Fruit fly (Drosophila melanogaster): ENCODE results near the gene Act5C.
A peak's percentile ranks its signal among the peaks of the same experiment; 100 is the strongest.

Act5C gene

DNA sequence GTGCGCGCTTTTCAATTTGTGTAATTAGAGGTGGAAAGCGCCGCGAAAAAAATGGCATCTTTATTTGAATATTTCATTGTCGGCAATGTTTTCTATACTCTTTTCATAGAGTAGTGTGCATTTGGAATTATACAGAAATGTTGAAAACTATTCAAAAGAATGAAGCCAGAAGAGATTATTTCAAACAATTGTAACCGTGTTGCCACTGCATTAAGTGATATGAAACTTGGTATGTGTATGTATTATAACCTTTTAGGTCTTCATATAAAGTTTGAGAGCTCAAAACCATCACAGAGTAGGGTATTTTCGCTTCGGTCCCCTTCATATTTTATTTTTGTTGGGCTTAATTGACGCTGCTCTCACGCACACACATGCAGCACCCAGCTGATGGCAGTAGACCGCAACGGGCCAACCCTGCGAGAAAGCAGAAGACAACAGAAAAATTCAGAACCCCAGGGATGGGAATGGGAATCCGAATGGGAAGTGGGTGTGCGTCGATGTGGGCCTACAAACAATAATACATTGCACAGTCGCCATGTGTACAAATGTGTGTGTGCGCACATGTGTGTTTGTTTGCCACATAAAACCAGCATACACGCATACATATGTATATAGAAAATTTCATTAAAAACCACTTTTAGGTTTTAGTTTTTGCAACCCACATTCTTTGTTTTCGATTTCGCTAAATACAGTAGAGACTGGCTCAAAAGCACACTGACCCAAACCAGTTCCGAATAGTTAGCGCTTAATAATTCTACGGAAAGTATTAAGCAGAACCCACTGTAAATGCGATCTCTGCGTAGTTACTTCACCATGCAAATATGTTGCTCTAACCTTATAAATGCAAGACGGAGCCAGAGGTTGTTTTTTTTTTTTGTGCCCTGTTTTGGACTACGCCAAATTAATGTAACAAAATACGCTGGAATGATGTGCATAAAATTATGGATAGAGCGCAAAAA is 5.9 kb upstream of the Act5C start (continued):
- TF ChIP-seq CG16863 (GFP tag; optimal IDR thresholded peaks at IDR 0.05): no peak
- TF ChIP-seq mam (GFP tag; optimal IDR thresholded peaks at IDR 0.05): no peak
- TF ChIP-seq Hr51 (GFP tag; optimal IDR thresholded peaks at IDR 0.05): no peak
- no peak for TF ChIP-seq cas (GFP tag; IDR thresholded peaks at IDR 0.05)
- peak; percentile 31 for TF ChIP-seq CG12769 (tag; optimal IDR thresholded peaks at IDR 0.05)
- peak; percentile 19 for TF ChIP-seq nmo (GFP tag; optimal IDR thresholded peaks at IDR 0.05)
- no peak for TF ChIP-seq CTCF (GFP tag; optimal IDR thresholded peaks at IDR 0.05)
- no peak for TF ChIP-seq Trl (optimal IDR thresholded peaks at IDR 0.05)
- no peak for TF ChIP-seq Trl (GFP tag; optimal IDR thresholded peaks at IDR 0.05)
- no peak for TF ChIP-seq CG17802 (tag; optimal IDR thresholded peaks at IDR 0.05)
- no peak for TF ChIP-seq danr (GFP tag; IDR thresholded peaks at IDR 0.05)
- no peak for TF ChIP-seq CG8478 (optimal IDR thresholded peaks at IDR 0.05)
- no peak for TF ChIP-seq ind (GFP tag; optimal IDR thresholded peaks at IDR 0.05)
- TF ChIP-seq CG4707 (GFP tag; optimal IDR thresholded peaks at IDR 0.05): no peak
- no peak for TF ChIP-seq ac (GFP tag; optimal IDR thresholded peaks at IDR 0.05)
- TF ChIP-seq repo (GFP tag; optimal IDR thresholded peaks at IDR 0.05): peak; percentile 15
- no peak for TF ChIP-seq CG6254 (GFP tag; optimal IDR thresholded peaks at IDR 0.05)
- no peak for TF ChIP-seq Elba2 (GFP tag; optimal IDR thresholded peaks at IDR 0.05)
- TF ChIP-seq maf-S (GFP tag; optimal IDR thresholded peaks at IDR 0.05): no peak
- TF ChIP-seq HHEX (GFP tag; optimal IDR thresholded peaks at IDR 0.05): no peak
- no peak for TF ChIP-seq CG9215 (GFP tag; IDR thresholded peaks at IDR 0.05)
- no peak for TF ChIP-seq peb (GFP tag; IDR thresholded peaks at IDR 0.05)
- no peak for TF ChIP-seq kay (GFP tag; optimal IDR thresholded peaks at IDR 0.05)
- no peak for TF ChIP-seq tx (GFP tag; optimal IDR thresholded peaks at IDR 0.05)
- TF ChIP-seq chm (GFP tag; IDR thresholded peaks at IDR 0.05): no peak
- TF ChIP-seq CG2889 (GFP tag; IDR thresholded peaks at IDR 0.05): no peak
- no peak for TF ChIP-seq CG30431 (GFP tag; optimal IDR thresholded peaks at IDR 0.05)
- TF ChIP-seq Sry-δ (GFP tag; optimal IDR thresholded peaks at IDR 0.05): no peak
- no peak for TF ChIP-seq GATAe (GFP tag; conservative IDR thresholded peaks at IDR 0.05)
- no peak for TF ChIP-seq Dbx (GFP tag; IDR thresholded peaks at IDR 0.05)
- no peak for TF ChIP-seq ERR (GFP tag; optimal IDR thresholded peaks at IDR 0.05)
- TF ChIP-seq CG15601 (tag; optimal IDR thresholded peaks at IDR 0.05): no peak
- TF ChIP-seq slbo (GFP tag; IDR thresholded peaks at IDR 0.05): peak; percentile 45; the same call in 1 of the 2 replicates
- TF ChIP-seq h (optimal IDR thresholded peaks at IDR 0.05): no peak
- no peak for TF ChIP-seq Myb (GFP tag; optimal IDR thresholded peaks at IDR 0.05)
- no peak for TF ChIP-seq Atf-2 (GFP tag; optimal IDR thresholded peaks at IDR 0.05)
- TF ChIP-seq Deaf1 (tag; optimal IDR thresholded peaks at IDR 0.05): no peak
- TF ChIP-seq croc (GFP tag; conservative IDR thresholded peaks at IDR 0.05): no peak
- TF ChIP-seq lola (GFP tag; optimal IDR thresholded peaks at IDR 0.05): no peak
- TF ChIP-seq tna (GFP tag; IDR thresholded peaks at IDR 0.05; ENCODE audit: partially characterized antibody): no peak
- TF ChIP-seq NC2β (GFP tag; optimal IDR thresholded peaks at IDR 0.05): no peak
- peak; percentile 15 for TF ChIP-seq CG2678 (tag; optimal IDR thresholded peaks at IDR 0.05)
- TF ChIP-seq twi (tag; optimal IDR thresholded peaks at IDR 0.05): peak; percentile 83
- no peak for TF ChIP-seq CG13624 (GFP tag; optimal IDR thresholded peaks at IDR 0.05)
- no peak for TF ChIP-seq az2 (GFP tag; optimal IDR thresholded peaks at IDR 0.05)
- no peak for TF ChIP-seq rib (GFP tag; IDR thresholded peaks at IDR 0.05)
- TF ChIP-seq CG8359 (GFP tag; optimal IDR thresholded peaks at IDR 0.05; ENCODE audit: borderline replicate concordance): no peak
- no peak for TF ChIP-seq Bdp1 (GFP tag; optimal IDR thresholded peaks at IDR 0.05)
- TF ChIP-seq CG4282 (GFP tag; optimal IDR thresholded peaks at IDR 0.05): no peak
- TF ChIP-seq CG15479 (GFP tag; optimal IDR thresholded peaks at IDR 0.05): no peak
- TF ChIP-seq fd3F (GFP tag; optimal IDR thresholded peaks at IDR 0.05): no peak

Measured in whole organism, embryonic.